Fruit fly (Drosophila melanogaster) whole organism, prepupa: ENCODE measurements around the gene CG13457.

Experiments used
- CG10669 ChIP-seq: fragments of 200-800 bp; sonication (Bioruptor generic); optimal IDR thresholded peaks from 3 replicates; lab custom pipeline; 2018; ENCODE audit warnings: missing biosample characterization, mild to moderate bottlenecking, missing genetic modification characterization, moderate library complexity
- CG3032 ChIP-seq: fragments of 200-800 bp; optimal IDR thresholded peaks from 2 replicates; lab custom pipeline; 2019; ENCODE audit warnings: missing biosample characterization, mild to moderate bottlenecking, missing genetic modification characterization, moderate library complexity
- CG6854 ChIP-seq: fragments of 200-800 bp; sonication (Bioruptor generic); optimal IDR thresholded peaks from 2 replicates; lab custom pipeline; 2017; ENCODE audit warnings: missing biosample characterization, mild to moderate bottlenecking, missing genetic modification characterization
- Ets21C ChIP-seq: fragments of 200-800 bp; sonication (Bioruptor generic); optimal IDR thresholded peaks from 3 replicates; lab custom pipeline; 2016; ENCODE audit warnings: missing biosample characterization, missing genetic modification characterization
- Lpt ChIP-seq: fragments of 200-800 bp; sonication (Bioruptor generic); optimal IDR thresholded peaks from 3 replicates; lab custom pipeline; 2016; ENCODE audit warnings: missing biosample characterization, missing genetic modification characterization
- topi ChIP-seq: fragments of 200-800 bp; sonication (Bioruptor generic); optimal IDR thresholded peaks from 3 replicates; lab custom pipeline; 2016; ENCODE audit warnings: missing biosample characterization, missing genetic modification characterization
- vri ChIP-seq: fragments of 200-800 bp; sonication (Bioruptor generic); optimal IDR thresholded peaks from 3 replicates; lab custom pipeline; 2016; ENCODE audit warnings: missing biosample characterization, mild to moderate bottlenecking, missing genetic modification characterization

- TF ChIP-seq CG6854 (no peak), CG10669 (GFP tag; lab: Kevin White, UChicago) (no peak), CG3032 (no peak), Ets21C (GFP tag; lab: Kevin White, UChicago) (no peak), Lpt (GFP tag; lab: Kevin White, UChicago) (no peak), vri (GFP tag; lab: Kevin White, UChicago) (no peak), topi (no peak)
Measured at dm6 chr3L:15113257-15113656, 17.9 kb downstream of the CG13457 start, which contains the start of gene CG13458.
